Fruit fly (Drosophila melanogaster) whole organism, embryonic: ENCODE measurements around the gene CG2681.

Experiments used
- Bteb2 ChIP-seq: fragments of 200-800 bp; sonication (Bioruptor generic); optimal IDR thresholded peaks from 2 replicates; lab custom pipeline; 2016; ENCODE audit warnings: missing biosample characterization, missing genetic modification characterization
- CG10274 ChIP-seq: fragments of 200-800 bp; sonication (Bioruptor generic); optimal IDR thresholded peaks from 3 replicates; lab custom pipeline; 2017; ENCODE audit warnings: missing biosample characterization, mild to moderate bottlenecking, missing genetic modification characterization
- CG11456 ChIP-seq: fragments of 200-800 bp; sonication (Bioruptor generic); IDR thresholded peaks from 3 replicates; pipeline ENCODE4 v1.3.6; 2022; ENCODE audit warnings: missing biosample characterization, missing genetic modification characterization
- CG13123 ChIP-seq: fragments of 200-800 bp; sonication (Bioruptor generic); optimal IDR thresholded peaks from 2 replicates; lab custom pipeline; 2016; ENCODE audit warnings: missing biosample characterization, missing genetic modification characterization
- CG15601 ChIP-seq: fragments of 200-800 bp; sonication (Bioruptor generic); optimal IDR thresholded peaks from 3 replicates; lab custom pipeline; 2019; ENCODE audit warnings: missing biosample characterization, mild to moderate bottlenecking, missing genetic modification characterization, moderate library complexity
- CG16863 ChIP-seq: fragments of 200-800 bp; sonication (Bioruptor generic); optimal IDR thresholded peaks from 3 replicates; lab custom pipeline; 2016; ENCODE audit warnings: missing biosample characterization, missing genetic modification characterization
- CG17829 ChIP-seq: fragments of 200-800 bp; optimal IDR thresholded peaks from 2 replicates; lab custom pipeline; 2019; ENCODE audit warnings: missing biosample characterization, mild to moderate bottlenecking, missing genetic modification characterization, moderate library complexity
- CG2889 ChIP-seq: fragments of 200-800 bp; sonication (Bioruptor generic); IDR thresholded peaks from 3 replicates; pipeline ENCODE4 v1.3.6; 2022; ENCODE audit warnings: missing biosample characterization, missing genetic modification characterization
- CG3838 ChIP-seq: fragments of 200-800 bp; sonication (Bioruptor generic); optimal IDR thresholded peaks from 3 replicates; lab custom pipeline; 2016; ENCODE audit warnings: missing biosample characterization, missing genetic modification characterization
- CG3995 ChIP-seq: fragments of 200-800 bp; sonication (Bioruptor generic); optimal IDR thresholded peaks from 3 replicates; lab custom pipeline; 2016; ENCODE audit warnings: missing biosample characterization, missing genetic modification characterization
- CG4360 ChIP-seq: fragments of 200-800 bp; sonication (Bioruptor generic); IDR thresholded peaks from 2 replicates; pipeline ENCODE4 v1.3.6; 2022; ENCODE audit warnings: missing biosample characterization, missing genetic modification characterization
- CG4820 ChIP-seq: fragments of 200-800 bp; sonication (Bioruptor generic); optimal IDR thresholded peaks from 3 replicates; lab custom pipeline; 2016; ENCODE audit warnings: missing biosample characterization, missing genetic modification characterization
- CG6683 ChIP-seq: fragments of 200-800 bp; sonication (Bioruptor generic); optimal IDR thresholded peaks from 2 replicates; lab custom pipeline; 2017; ENCODE audit warnings: missing biosample characterization, mild to moderate bottlenecking, missing genetic modification characterization, missing genetic modification reagents
- CG6854 ChIP-seq: fragments of 200-800 bp; sonication (Bioruptor generic); optimal IDR thresholded peaks from 3 replicates; lab custom pipeline; 2017; ENCODE audit warnings: missing biosample characterization, mild to moderate bottlenecking, missing genetic modification characterization
- CG8089 ChIP-seq: fragments of 200-800 bp; sonication (Bioruptor generic); optimal IDR thresholded peaks from 3 replicates; lab custom pipeline; 2016; ENCODE audit warnings: missing biosample characterization, missing genetic modification characterization
- CG8924 ChIP-seq: fragments of 200-800 bp; optimal IDR thresholded peaks from 3 replicates; lab custom pipeline; 2019; ENCODE audit warnings: missing biosample characterization, mild to moderate bottlenecking, missing genetic modification characterization, moderate library complexity
- CG9727 ChIP-seq: fragments of 200-800 bp; sonication (Bioruptor generic); optimal IDR thresholded peaks from 3 replicates; lab custom pipeline; 2017; ENCODE audit warnings: missing biosample characterization, mild to moderate bottlenecking, missing genetic modification characterization
- CG9876 ChIP-seq: fragments of 200-800 bp; sonication (Bioruptor generic); optimal IDR thresholded peaks from 2 replicates; lab custom pipeline; 2016; ENCODE audit warnings: missing biosample characterization, missing genetic modification characterization
- E2f1 ChIP-seq: fragments of 200-800 bp; sonication (Bioruptor generic); IDR thresholded peaks from 2 replicates; pipeline ENCODE4 v1.3.6; 2022; ENCODE audit warnings: missing biosample characterization, missing genetic modification characterization
- Elba2 ChIP-seq: fragments of 200-800 bp; sonication (Bioruptor generic); optimal IDR thresholded peaks from 3 replicates; lab custom pipeline; 2016; ENCODE audit warnings: missing biosample characterization, missing genetic modification characterization
- HmgD ChIP-seq: fragments of 200-800 bp; sonication (Bioruptor generic); optimal IDR thresholded peaks from 3 replicates; lab custom pipeline; 2016; ENCODE audit warnings: missing biosample characterization, missing genetic modification characterization
- NfI ChIP-seq: fragments of 200-800 bp; sonication (Bioruptor generic); optimal IDR thresholded peaks from 3 replicates; lab custom pipeline; 2018; ENCODE audit warnings: missing biosample characterization, mild to moderate bottlenecking, missing genetic modification characterization, moderate library complexity
- Oaz ChIP-seq: fragments of 200-800 bp; sonication (Bioruptor generic); IDR thresholded peaks from 2 replicates; pipeline ENCODE4 v1.3.6; 2022; ENCODE audit warnings: missing biosample characterization, missing genetic modification characterization
- PHDP ChIP-seq: fragments of 200-800 bp; sonication (Bioruptor generic); optimal IDR thresholded peaks from 3 replicates; lab custom pipeline; 2018; ENCODE audit warnings: missing biosample characterization, mild to moderate bottlenecking, missing genetic modification characterization, moderate library complexity
- Six4 ChIP-seq: fragments of 200-800 bp; sonication (Bioruptor generic); optimal IDR thresholded peaks from 2 replicates; lab custom pipeline; 2016; ENCODE audit warnings: missing biosample characterization, missing genetic modification characterization
- Taf1 ChIP-seq: fragments of 200-800 bp; sonication (Bioruptor generic); IDR thresholded peaks from 2 replicates; pipeline ENCODE4 v1.3.6; 2022; ENCODE audit warnings: missing biosample characterization, missing genetic modification characterization
- Trl ChIP-seq, 3 experiments: fragments of >200 bp in 2 of 3; fragments of 200-800 bp in 1 of 3; sonication (Bioruptor generic) in 1 of 3; optimal IDR thresholded peaks; 2 replicates in 1 of 3; 3 replicates in 2 of 3; lab custom pipeline; 2016 to 2017; ENCODE audit warnings: missing biosample characterization in 1 of 3, missing genetic modification characterization in 1 of 3
- Xbp1 ChIP-seq: fragments of 200-800 bp; sonication (Bioruptor generic); optimal IDR thresholded peaks from 3 replicates; lab custom pipeline; 2016; ENCODE audit warnings: missing biosample characterization, mild to moderate bottlenecking, missing genetic modification characterization
- ase ChIP-seq: fragments of 200-800 bp; sonication (Bioruptor generic); IDR thresholded peaks from 3 replicates; pipeline ENCODE4 v1.3.6; 2022; ENCODE audit warnings: missing biosample characterization, missing genetic modification characterization
- cas ChIP-seq: fragments of 200-800 bp; sonication (Bioruptor generic); IDR thresholded peaks from 2 replicates; pipeline ENCODE4 v1.3.6; 2022; ENCODE audit warnings: missing biosample characterization, missing genetic modification characterization
- chinmo ChIP-seq: fragments of 200-800 bp; sonication (Bioruptor generic); IDR thresholded peaks from 4 replicates; pipeline ENCODE4 v1.3.6; 2022; ENCODE audit warnings: missing biosample characterization, missing genetic modification characterization; ENCODE audit not compliant: partially characterized antibody
- fu2 ChIP-seq: fragments of 200-800 bp; sonication (Bioruptor generic); optimal IDR thresholded peaks from 2 replicates; lab custom pipeline; 2016; ENCODE audit warnings: missing biosample characterization, missing genetic modification characterization
- gro ChIP-seq: fragments of 200-800 bp; sonication (Bioruptor generic); optimal IDR thresholded peaks from 2 replicates; lab custom pipeline; 2016; ENCODE audit warnings: missing biosample characterization, missing genetic modification characterization
- ham ChIP-seq: fragments of 200-800 bp; sonication (Bioruptor generic); IDR thresholded peaks from 2 replicates; pipeline ENCODE4 v1.3.6; 2022; ENCODE audit warnings: missing biosample characterization, missing genetic modification characterization
- kah ChIP-seq: fragments of 200-800 bp; sonication (Bioruptor generic); optimal IDR thresholded peaks from 2 replicates; lab custom pipeline; 2018; ENCODE audit warnings: missing biosample characterization, mild to moderate bottlenecking, missing genetic modification characterization
- kni ChIP-seq: fragments of 200-800 bp; sonication (Bioruptor generic); optimal IDR thresholded peaks from 3 replicates; lab custom pipeline; 2017; ENCODE audit warnings: mild to moderate bottlenecking, missing biosample characterization, missing genetic modification reagents, missing genetic modification characterization
- lab ChIP-seq: fragments of 200-800 bp; sonication (Bioruptor generic); optimal IDR thresholded peaks from 3 replicates; lab custom pipeline; 2017; ENCODE audit warnings: missing biosample characterization, missing genetic modification characterization, mild to moderate bottlenecking, moderate library complexity, missing genetic modification reagents
- lmd ChIP-seq: fragments of 200-800 bp; sonication (Bioruptor generic); IDR thresholded peaks from 2 replicates; pipeline ENCODE4 v1.3.6; 2022; ENCODE audit warnings: missing biosample characterization, missing genetic modification characterization
- lola ChIP-seq, 3 experiments: fragments of >200 bp in 2 of 3; fragments of 200-800 bp in 1 of 3; sonication (Bioruptor generic) in 1 of 3; optimal IDR thresholded peaks; 2 replicates each; lab custom pipeline; 2017 to 2019; ENCODE audit warnings: missing biosample characterization in 3 of 3, missing genetic modification characterization in 3 of 3, mild to moderate bottlenecking in 1 of 3, moderate library complexity in 1 of 3
- mld ChIP-seq: fragments of 200-800 bp; sonication (Bioruptor generic); IDR thresholded peaks from 3 replicates; pipeline ENCODE4 v1.3.6; 2022; ENCODE audit warnings: missing biosample characterization, missing genetic modification characterization; ENCODE audit not compliant: partially characterized antibody
- nerfin-2 ChIP-seq: fragments of 200-800 bp; sonication (Bioruptor generic); IDR thresholded peaks from 2 replicates; pipeline ENCODE4 v1.3.6; 2022; ENCODE audit warnings: missing biosample characterization, missing genetic modification characterization; ENCODE audit not compliant: partially characterized antibody
- nmo ChIP-seq: fragments of 200-800 bp; sonication (Bioruptor generic); optimal IDR thresholded peaks from 2 replicates; lab custom pipeline; 2018; ENCODE audit warnings: missing biosample characterization, mild to moderate bottlenecking, missing genetic modification characterization, moderate library complexity
- onecut ChIP-seq: fragments of 200-800 bp; sonication (Bioruptor generic); IDR thresholded peaks from 2 replicates; pipeline ENCODE4 v1.3.6; 2022; ENCODE audit warnings: missing biosample characterization, missing genetic modification characterization
- salm ChIP-seq: fragments of 200-800 bp; sonication (Bioruptor generic); optimal IDR thresholded peaks from 2 replicates; lab custom pipeline; 2018; ENCODE audit warnings: missing biosample characterization, mild to moderate bottlenecking, missing genetic modification characterization
- sim ChIP-seq: fragments of 200-800 bp; sonication (Bioruptor generic); IDR thresholded peaks from 2 replicates; pipeline ENCODE4 v1.3.6; 2022; ENCODE audit warnings: missing biosample characterization, missing genetic modification characterization
- stwl ChIP-seq: fragments of 200-800 bp; sonication (Bioruptor generic); optimal IDR thresholded peaks from 3 replicates; lab custom pipeline; 2018; ENCODE audit warnings: missing biosample characterization, mild to moderate bottlenecking, missing genetic modification characterization, moderate library complexity
- tap ChIP-seq: fragments of 200-800 bp; optimal IDR thresholded peaks from 3 replicates; lab custom pipeline; 2019; ENCODE audit warnings: missing biosample characterization, mild to moderate bottlenecking, missing genetic modification characterization, moderate library complexity
- usp ChIP-seq: fragments of >200 bp; optimal IDR thresholded peaks from 2 replicates; lab custom pipeline; 2017; ENCODE audit warnings: missing biosample characterization, missing genetic modification characterization
- zen ChIP-seq: fragments of 200-800 bp; sonication (Bioruptor generic); optimal IDR thresholded peaks from 3 replicates; lab custom pipeline; 2018; ENCODE audit warnings: missing biosample characterization, mild to moderate bottlenecking, missing genetic modification characterization, moderate library complexity
- zen2 ChIP-seq: fragments of 200-800 bp; sonication (Bioruptor generic); IDR thresholded peaks from 3 replicates; pipeline ENCODE4 v1.3.6; 2022; ENCODE audit warnings: missing biosample characterization, missing genetic modification characterization; ENCODE audit not compliant: partially characterized antibody

CG2681 gene

DNA sequence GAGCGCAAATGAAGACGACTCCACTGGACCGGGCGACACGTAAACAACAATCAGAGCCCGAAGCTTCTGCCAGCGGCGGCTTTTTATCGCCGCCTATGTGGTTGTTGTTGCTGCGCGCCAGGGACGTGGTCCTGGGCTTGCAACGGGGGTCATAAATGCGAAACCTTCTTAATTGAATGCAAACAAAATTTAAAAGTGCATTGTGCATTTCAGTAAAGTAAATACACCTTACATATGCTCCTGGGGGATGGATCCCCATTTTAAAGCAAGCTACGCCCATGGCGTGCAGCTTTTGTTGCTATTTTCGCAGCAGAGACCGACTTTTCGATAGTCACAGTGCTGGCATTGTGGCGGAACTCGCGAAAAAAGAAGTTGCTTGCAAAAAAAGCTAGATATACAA is 4.8 kb upstream of the CG2681 start, which contains the start of gene Ugalt (continued):
- TF ChIP-seq lola (GFP tag; optimal IDR thresholded peaks at IDR 0.05; lab: Kevin White, UChicago) (peak in 1 of 3 experiments; percentile 100), sim (GFP tag; lab: Robert Waterston, UW) (peak; percentile 100), CG4360 (peak; percentile 100), CG6683 (GFP tag; lab: Kevin White, UChicago) (peak; percentile 100), stwl (tag; lab: Kevin White, UChicago) (peak; percentile 93), CG3995 (GFP tag; lab: Kevin White, UChicago) (peak; percentile 94), CG8089 (GFP tag; lab: Kevin White, UChicago) (peak; percentile 100), chinmo (GFP tag; lab: Robert Waterston, UW) (peak; percentile 66; the same call in 1 of the 4 replicates), CG4820 (GFP tag; lab: Kevin White, UChicago) (peak; percentile 100), CG15601 (tag; lab: Kevin White, UChicago) (peak; percentile 99), CG9727 (GFP tag; lab: Kevin White, UChicago) (peak; percentile 100), CG6854 (GFP tag; lab: Kevin White, UChicago) (peak; percentile 100), onecut (GFP tag; lab: Robert Waterston, UW) (peak; percentile 100), Elba2 (GFP tag; lab: Kevin White, UChicago) (peak; percentile 98), salm (tag; lab: Kevin White, UChicago) (peak; percentile 100), CG16863 (GFP tag; lab: Kevin White, UChicago) (peak; percentile 100), E2f1 (GFP tag; lab: Robert Waterston, UW) (peak; percentile 100), CG3838 (GFP tag; lab: Kevin White, UChicago) (peak; percentile 100), nerfin-2 (0 out of 2 replicates have a peak, but pooled peaks have one; percentile 27), CG17829 (tag; lab: Kevin White, UChicago) (peak; percentile 100), kah (GFP tag; lab: Kevin White, UChicago) (peak; percentile 100), lmd (peak; percentile 100), HmgD (peak; percentile 100), Bteb2 (GFP tag; lab: Kevin White, UChicago) (peak; percentile 100), CG8924 (tag; lab: Kevin White, UChicago) (peak; percentile 100), gro (GFP tag; lab: Kevin White, UChicago) (peak; percentile 100), cas (GFP tag; lab: Robert Waterston, UW) (peak; percentile 100), Trl (optimal IDR thresholded peaks at IDR 0.05; lab: Kevin White, UChicago) (no peak), Trl (GFP tag; optimal IDR thresholded peaks at IDR 0.05; lab: Kevin White, UChicago) (peak; percentile 100), mld (no peak), ase (GFP tag; lab: Robert Waterston, UW) (peak; percentile 100), zen (tag; lab: Kevin White, UChicago) (peak; percentile 100), NfI (peak; percentile 100), zen2 (GFP tag; lab: Robert Waterston, UW) (no peak), usp (no peak), tap (tag; lab: Kevin White, UChicago) (peak; percentile 100), CG11456 (GFP tag; lab: Robert Waterston, UW) (peak; percentile 100), nmo (peak; percentile 100), CG2889 (GFP tag; lab: Robert Waterston, UW) (peak; percentile 100), Six4 (peak; percentile 100), Xbp1 (GFP tag; lab: Kevin White, UChicago) (peak; percentile 100), fu2 (GFP tag; lab: Kevin White, UChicago) (peak; percentile 100), Oaz (GFP tag; lab: Robert Waterston, UW) (peak; percentile 100), CG9876 (GFP tag; lab: Kevin White, UChicago) (peak; percentile 100), ham (GFP tag; lab: Robert Waterston, UW) (peak; percentile 100), PHDP (tag; lab: Kevin White, UChicago) (peak; percentile 100), lab (GFP tag; lab: Kevin White, UChicago) (peak; percentile 100), CG10274 (GFP tag; lab: Kevin White, UChicago) (peak; percentile 99), kni (peak; percentile 100), Taf1 (GFP tag; lab: Robert Waterston, UW) (peak; percentile 100), CG13123 (GFP tag; lab: Kevin White, UChicago) (peak; percentile 100)
